Worm (Caenorhabditis elegans): ENCODE data around the gene K09G1.1.

Gene K09G1.1

DNA sequence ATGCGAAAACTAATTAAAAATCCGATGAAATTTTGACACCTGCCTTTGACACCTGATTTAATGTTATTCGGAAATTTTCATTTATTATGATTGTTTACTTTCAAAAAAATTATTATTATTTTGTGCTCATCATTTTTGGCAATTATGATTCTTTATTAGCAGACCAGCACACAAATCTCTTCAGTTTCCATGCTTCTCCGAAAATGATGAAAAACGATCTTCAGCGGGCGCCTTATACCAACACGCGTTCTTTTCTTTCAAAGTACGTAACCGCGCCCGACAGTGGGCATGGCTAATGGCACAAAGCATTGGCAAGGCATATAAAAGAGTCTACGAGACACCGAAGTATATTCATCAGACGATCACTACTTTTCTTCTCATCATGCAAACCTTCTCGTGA is 36.5 kb downstream of the K09G1.1 start, which contains the start of gene idpc-6:
Gene idpc-6 (plus strand): TSS at position 301 of the 400 bp plus-strand sequence.
- TF ChIP-seq sea-2 (GFP tag; IDR thresholded peaks at IDR 0.05) (no peak), rpc-1 (optimal IDR thresholded peaks at IDR 0.05) (no peak), rpc-1 (tag; optimal IDR thresholded peaks at IDR 0.05) (no peak), nhr-90 (tag; optimal IDR thresholded peaks at IDR 0.05) (no peak), atf-7 (tag; optimal IDR thresholded peaks at IDR 0.05) (no peak), ztf-28 (GFP tag; IDR thresholded peaks at IDR 0.05) (no peak), madf-6 (GFP tag; IDR thresholded peaks at IDR 0.05) (no peak), mxl-1 (tag; optimal IDR thresholded peaks at IDR 0.05) (no peak), lin-35 (GFP tag; optimal IDR thresholded peaks at IDR 0.05) (no peak), attf-5 (GFP tag; optimal IDR thresholded peaks at IDR 0.05) (no peak), chd-7 (tag; optimal IDR thresholded peaks at IDR 0.05) (no peak), nhr-80 (tag; optimal IDR thresholded peaks at IDR 0.05) (no peak), attf-6 (GFP tag; IDR thresholded peaks at IDR 0.05) (no peak)

DNA sequence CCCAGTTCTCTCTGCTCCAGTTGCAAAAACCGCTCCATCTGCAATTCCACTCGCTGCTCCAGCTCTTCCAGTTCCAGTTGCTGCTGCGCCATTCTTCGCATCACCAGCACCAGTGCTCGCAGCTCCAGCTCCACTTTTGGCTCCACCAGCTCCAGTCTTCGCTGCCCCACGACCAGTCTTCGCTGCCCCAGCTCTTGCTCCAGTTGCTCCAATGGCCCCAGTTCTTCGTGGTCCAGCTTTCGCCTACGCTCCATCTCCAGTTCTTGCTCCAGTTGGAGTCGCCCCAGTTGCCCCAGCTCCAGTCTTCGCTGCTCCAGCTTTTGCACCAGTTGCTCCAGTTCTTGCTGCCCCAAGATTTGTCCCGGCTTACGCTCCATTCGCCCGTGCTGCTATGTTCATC is 37.1 kb downstream of the K09G1.1 start:
- 0 out of 2 replicates have a peak, but pooled peaks have one; percentile 35 for TF ChIP-seq nfyb-1 (GFP tag; IDR thresholded peaks at IDR 0.05)
- TF ChIP-seq egrh-3 (GFP tag; IDR thresholded peaks at IDR 0.05): peak; percentile 86
- no peak for TF ChIP-seq let-526 (GFP tag; IDR thresholded peaks at IDR 0.05)
- TF ChIP-seq nhr-120 (GFP tag; IDR thresholded peaks at IDR 0.05): 0 out of 2 replicates have a peak, but pooled peaks have one; percentile 41
- no peak for TF ChIP-seq C17E4.6 (GFP tag; IDR thresholded peaks at IDR 0.05)
- no peak for TF ChIP-seq B0019.2 (GFP tag; conservative IDR thresholded peaks at IDR 0.05)
- no peak for TF ChIP-seq lin-35 (GFP tag; optimal IDR thresholded peaks at IDR 0.05)
- TF ChIP-seq B0261.1 (tag; optimal IDR thresholded peaks at IDR 0.05): no peak
- TF ChIP-seq zfh-2 (GFP tag; conservative IDR thresholded peaks at IDR 0.05): peak; percentile 84
- 0 out of 2 replicates have a peak, but pooled peaks have one; percentile 23 for TF ChIP-seq madf-3 (GFP tag; IDR thresholded peaks at IDR 0.05)
- TF ChIP-seq aptf-3 (GFP tag; IDR thresholded peaks at IDR 0.05): 0 out of 2 replicates have a peak, but pooled peaks have one; percentile 61

DNA sequence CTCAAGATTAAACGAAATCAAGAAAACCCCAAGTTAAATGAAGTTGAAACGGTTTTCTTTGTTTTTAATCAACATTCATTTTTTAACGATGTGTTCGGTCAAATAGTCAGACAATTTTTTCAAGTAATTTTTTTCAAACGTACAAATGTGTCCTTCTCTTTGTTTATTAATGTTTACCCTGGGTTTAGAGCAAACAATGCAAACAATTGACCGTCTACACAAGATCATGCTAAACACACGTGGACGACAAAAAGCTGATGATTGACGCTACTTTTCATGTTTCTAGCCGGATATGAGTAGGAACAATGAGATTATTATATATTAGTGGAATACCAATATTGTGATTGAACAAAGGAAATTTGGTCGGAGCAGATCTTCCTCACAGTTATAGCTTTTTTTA is 38.1 kb downstream of the K09G1.1 start:
- no peak for TF ChIP-seq lin-54 (GFP tag; optimal IDR thresholded peaks at IDR 0.05)
- no peak for TF ChIP-seq nfya-1 (tag; optimal IDR thresholded peaks at IDR 0.05; ENCODE audit: borderline replicate concordance, insufficient read depth)
- no peak for TF ChIP-seq nhr-80 (tag; optimal IDR thresholded peaks at IDR 0.05)
- TF ChIP-seq pha-4 (tag; optimal IDR thresholded peaks at IDR 0.05): no peak
- TF ChIP-seq dpff-1 (tag; optimal IDR thresholded peaks at IDR 0.05): no peak

DNA sequence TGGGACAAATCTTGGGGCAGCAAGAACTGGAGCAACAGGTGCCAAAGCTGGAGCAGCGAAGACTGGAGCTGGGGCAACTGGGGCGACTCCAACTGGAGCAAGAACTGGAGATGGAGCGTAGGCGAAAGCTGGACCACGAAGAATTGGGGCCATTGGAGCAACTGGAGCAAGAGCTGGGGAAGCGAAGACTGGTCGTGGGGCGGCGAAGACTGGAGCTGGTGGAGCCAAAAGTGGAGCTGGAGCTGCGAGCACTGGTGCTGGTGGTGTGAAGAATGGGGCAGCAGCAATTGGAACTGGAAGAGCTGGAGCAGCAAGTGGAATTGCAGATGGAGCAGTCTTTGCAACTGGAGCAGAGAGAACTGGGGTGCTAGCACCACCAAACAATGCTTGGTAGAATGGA is 39.0 kb downstream of the K09G1.1 start:
- TF ChIP-seq zfh-2 (GFP tag; conservative IDR thresholded peaks at IDR 0.05): peak; percentile 76
- TF ChIP-seq egrh-3 (GFP tag; IDR thresholded peaks at IDR 0.05): peak; percentile 79; the same call in 1 of the 2 replicates
- TF ChIP-seq hlh-26 (GFP tag; conservative IDR thresholded peaks at IDR 0.05): 0 out of 2 replicates have a peak, but pooled peaks have one; percentile 10

DNA sequence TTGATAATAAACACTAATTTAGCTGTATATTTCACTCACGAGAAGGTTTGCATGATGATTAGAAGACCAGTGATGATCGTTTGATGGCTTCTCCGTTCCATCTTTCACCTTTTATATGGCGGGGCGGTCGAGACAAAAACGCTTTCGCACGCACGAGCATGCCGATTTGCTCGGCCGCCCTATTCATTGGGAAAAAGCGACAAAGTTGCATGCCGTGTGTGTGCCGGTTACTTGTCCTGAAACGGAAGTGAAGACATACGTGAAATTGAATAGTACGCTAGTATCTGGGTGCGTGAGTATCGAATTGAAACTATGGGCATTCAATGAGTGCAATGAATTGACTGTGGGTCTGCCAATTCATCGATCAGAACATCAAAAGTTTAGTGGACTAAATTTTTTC is 39.5 kb downstream of the K09G1.1 start, which contains the start of gene idpc-5:
Gene idpc-5 (minus strand): TSS at position 101 of the 400 bp plus-strand sequence.
- no peak for TF ChIP-seq Y53G8AR.9 (GFP tag; conservative IDR thresholded peaks at IDR 0.05)
- no peak for TF ChIP-seq chd-7 (tag; optimal IDR thresholded peaks at IDR 0.05)
- no peak for TF ChIP-seq snpc-1.1 (tag; optimal IDR thresholded peaks at IDR 0.05; ENCODE audit: insufficient read depth)
- TF ChIP-seq egl-18 (GFP tag; IDR thresholded peaks at IDR 0.05): no peak
- no peak for TF ChIP-seq T26A5.8 (tag; optimal IDR thresholded peaks at IDR 0.05)
- TF ChIP-seq F23B12.7 (tag; optimal IDR thresholded peaks at IDR 0.05; ENCODE audit: insufficient read depth): no peak
- TF ChIP-seq ceh-91 (GFP tag; IDR thresholded peaks at IDR 0.05): no peak
- no peak for TF ChIP-seq hlh-26 (GFP tag; conservative IDR thresholded peaks at IDR 0.05)
- no peak for TF ChIP-seq let-607 (tag; optimal IDR thresholded peaks at IDR 0.05)
- no peak for TF ChIP-seq F39B2.1 (GFP tag; IDR thresholded peaks at IDR 0.05)
- TF ChIP-seq hmg-20 (GFP tag; IDR thresholded peaks at IDR 0.05): no peak

Data from whole organism, young adult.